Worm (Caenorhabditis elegans) whole organism, early embryonic: ENCODE measurements around the gene srd-67.
"Not testable (repeated sequence)": the region's sequence is repeated elsewhere in the genome, so short reads cannot be mapped to it uniquely, and the experiment has no call there.

Source experiments
- B0310.2 ChIP-seq: sonication (generic microtip); optimal IDR thresholded peaks from 2 replicates; lab custom pipeline; 2016; ENCODE audit warnings: mild to moderate bottlenecking, missing genetic modification characterization, missing compliant biosample characterization
- F13C5.2 ChIP-seq: sonication (generic microtip); optimal IDR thresholded peaks from 2 replicates; lab custom pipeline; 2017; ENCODE audit warnings: mild to moderate bottlenecking, missing genetic modification characterization, inconsistent platforms, missing compliant biosample characterization
- aly-1 ChIP-seq: sonication (generic microtip); optimal IDR thresholded peaks from 2 replicates; lab custom pipeline; 2016; ENCODE audit warnings: missing genetic modification characterization, missing compliant biosample characterization
- ama-1 ChIP-seq: fragments of 150-350 bp; optimal IDR thresholded peaks from 2 replicates; lab custom pipeline; 2014
- ceh-13 ChIP-seq: fragments of 200-800 bp; sonication (Bioruptor generic); optimal IDR thresholded peaks from 2 replicates; lab custom pipeline; 2018; ENCODE audit warnings: mild to moderate bottlenecking, missing genetic modification characterization, missing compliant biosample characterization
- ceh-36 ChIP-seq: sonication (generic microtip); optimal IDR thresholded peaks from 2 replicates; lab custom pipeline; 2016; ENCODE audit warnings: missing genetic modification characterization, inconsistent platforms, missing compliant biosample characterization
- ets-7 ChIP-seq: sonication (generic microtip); optimal IDR thresholded peaks from 2 replicates; lab custom pipeline; 2016; ENCODE audit warnings: missing genotype, missing genetic modification characterization, missing compliant biosample characterization
- flt-1 ChIP-seq: fragments of 200-800 bp; sonication (Bioruptor generic); IDR thresholded peaks from 2 replicates; pipeline ENCODE4 v1.3.6; 2022; ENCODE audit warnings: missing genetic modification characterization, missing compliant biosample characterization
- hmbx-1 ChIP-seq: sonication (generic microtip); optimal IDR thresholded peaks from 2 replicates; lab custom pipeline; 2016; ENCODE audit warnings: mild to moderate bottlenecking, missing genetic modification characterization, missing compliant biosample characterization
- hmg-4 ChIP-seq: fragments of 200-800 bp; sonication (Bioruptor generic); optimal IDR thresholded peaks from 2 replicates; lab custom pipeline; 2018; ENCODE audit warnings: mild to moderate bottlenecking, missing genetic modification characterization, missing compliant biosample characterization
- hnd-1 ChIP-seq: sonication (generic microtip); optimal IDR thresholded peaks from 2 replicates; lab custom pipeline; 2016; ENCODE audit warnings: missing genetic modification characterization, missing compliant biosample characterization
- pes-1 ChIP-seq: fragments of 200-800 bp; sonication (Bioruptor generic); IDR thresholded peaks from 2 replicates; pipeline ENCODE4 v1.3.6; 2022; ENCODE audit warnings: missing genetic modification reagents, missing genetic modification characterization, missing compliant biosample characterization
- scrt-1 ChIP-seq: fragments of 200-800 bp; sonication (Bioruptor generic); IDR thresholded peaks from 2 replicates; pipeline ENCODE4 v1.3.6; 2022; ENCODE audit warnings: missing genetic modification characterization, missing compliant biosample characterization
- sea-1 ChIP-seq: fragments of 200-800 bp; sonication (Bioruptor generic); conservative IDR thresholded peaks from 2 replicates; pipeline ENCODE4 v1.3.6; 2022; ENCODE audit warnings: missing genetic modification characterization, missing compliant biosample characterization
- tbx-11 ChIP-seq: fragments of 200-800 bp; sonication (Bioruptor generic); IDR thresholded peaks from 2 replicates; pipeline ENCODE4 v1.3.6; 2022; ENCODE audit warnings: missing genetic modification characterization, missing compliant biosample characterization
- tbx-37 ChIP-seq: fragments of 200-800 bp; sonication (Bioruptor generic); conservative IDR thresholded peaks from 2 replicates; pipeline ENCODE4 v1.3.6; 2022; ENCODE audit warnings: missing genetic modification reagents, missing genetic modification characterization, missing compliant biosample characterization
- tra-4 ChIP-seq: sonication (generic microtip); optimal IDR thresholded peaks from 2 replicates; lab custom pipeline; 2017; ENCODE audit warnings: missing genetic modification characterization, missing compliant biosample characterization

srd-67 gene

ce11 chrIII:2279457-2279856, 33.8 kb upstream of the srd-67 start, which contains the start of gene Y54F10BM.23:
Gene Y54F10BM.23 (minus strand): TSS chrIII:2279557.
- TF ChIP-seq B0310.2 = no peak
- no peak for TF ChIP-seq hnd-1 (tag; lab: Kevin White, UChicago)
- TF ChIP-seq ama-1 = no peak
- TF ChIP-seq ceh-36 (tag; lab: Kevin White, UChicago) = no peak
- TF ChIP-seq ceh-13 = no peak
- no peak for TF ChIP-seq ets-7 (tag; lab: Kevin White, UChicago)
- TF ChIP-seq sea-1 (GFP tag; lab: Robert Waterston, UW) = no peak
- TF ChIP-seq scrt-1 = no peak
- TF ChIP-seq flt-1 (GFP tag; lab: Robert Waterston, UW) = no peak
- no peak for TF ChIP-seq tbx-11 (GFP tag; lab: Robert Waterston, UW)
- no peak for TF ChIP-seq aly-1 (tag; lab: Kevin White, UChicago)
- TF ChIP-seq hmbx-1 (tag; lab: Kevin White, UChicago) = no peak
- TF ChIP-seq hmg-4 (GFP tag; lab: Kevin White, UChicago) = no peak
- no peak for TF ChIP-seq tbx-37 (GFP tag; lab: Robert Waterston, UW)
- TF ChIP-seq tra-4 (tag; lab: Kevin White, UChicago) = no peak
- no peak for TF ChIP-seq pes-1 (GFP tag; lab: Robert Waterston, UW)

- no peak for TF ChIP-seq F13C5.2 (tag; lab: Kevin White, UChicago)
Measured at ce11 chrIII:2276842-2277241, 31.2 kb upstream of the srd-67 start, which contains the start of gene Y54F10BM.21. Gene Y54F10BM.21 (plus strand): TSS chrIII:2277142.

- TF ChIP-seq F13C5.2 (tag; lab: Kevin White, UChicago) = no peak
- TF ChIP-seq ceh-13 = no peak
- TF ChIP-seq ama-1 = no peak
Measured at ce11 chrIII:2272732-2273131, 27.1 kb upstream of the srd-67 start, which contains the start of gene fbxa-39. Gene fbxa-39 (plus strand): TSS chrIII:2273032.

- TF ChIP-seq ceh-13 (no peak), ama-1 (no peak), aly-1 (tag; lab: Kevin White, UChicago) (no peak), hmbx-1 (tag; lab: Kevin White, UChicago) (no peak), sea-1 (GFP tag; lab: Robert Waterston, UW) (no peak), ets-7 (tag; lab: Kevin White, UChicago) (no peak), scrt-1 (no peak), pes-1 (GFP tag; lab: Robert Waterston, UW) (no peak), hmg-4 (GFP tag; lab: Kevin White, UChicago) (no peak), hnd-1 (tag; lab: Kevin White, UChicago) (no peak), tbx-37 (GFP tag; lab: Robert Waterston, UW) (no peak), tra-4 (tag; lab: Kevin White, UChicago) (no peak), flt-1 (GFP tag; lab: Robert Waterston, UW) (no peak)
Measured at ce11 chrIII:2272075-2272474, 26.4 kb upstream of the srd-67 start, which contains the start of gene fbxa-48. Gene fbxa-48 (minus strand): TSS chrIII:2272175.

ce11 chrIII:2265986-2266701, 20.5 kb upstream of the srd-67 start, which contains the start of gene fbxa-9:
Gene fbxa-9 (plus strand): TSS chrIII:2266651.
- TF ChIP-seq hnd-1 (tag; lab: Kevin White, UChicago) (no peak), tra-4 (tag; lab: Kevin White, UChicago) (no peak), pes-1 (GFP tag; lab: Robert Waterston, UW) (no peak), ets-7 (tag; lab: Kevin White, UChicago) (no peak), sea-1 (GFP tag; lab: Robert Waterston, UW) (no peak), ceh-36 (tag; lab: Kevin White, UChicago) (no peak), ama-1 (no peak), flt-1 (GFP tag; lab: Robert Waterston, UW) (no peak), tbx-37 (GFP tag; lab: Robert Waterston, UW) (no peak)

ce11 chrIII:2262942-2263341, 17.3 kb upstream of the srd-67 start, which contains the start of gene Y54F10BM.6:
Gene Y54F10BM.6 (plus strand): TSS chrIII:2263242.
- TF ChIP-seq F13C5.2 (tag; lab: Kevin White, UChicago) = no peak
- TF ChIP-seq ama-1 = no peak
- TF ChIP-seq tra-4 (tag; lab: Kevin White, UChicago) = no peak
- no peak for TF ChIP-seq aly-1 (tag; lab: Kevin White, UChicago)

ce11 chrIII:2261353-2261752, 15.7 kb upstream of the srd-67 start, which contains the start of gene fbxa-42:
Gene fbxa-42 (minus strand): TSS chrIII:2261453.
- not testable (repeated sequence) for TF ChIP-seq B0310.2; ceh-36 (tag; lab: Kevin White, UChicago); pes-1 (GFP tag; lab: Robert Waterston, UW)

- no peak for TF ChIP-seq ceh-13
- no peak for TF ChIP-seq sea-1 (GFP tag; lab: Robert Waterston, UW)
- no peak for TF ChIP-seq ceh-36 (tag; lab: Kevin White, UChicago)
- TF ChIP-seq ets-7 (tag; lab: Kevin White, UChicago) = no peak
- TF ChIP-seq F13C5.2 (tag; lab: Kevin White, UChicago) = no peak
- no peak for TF ChIP-seq B0310.2
- no peak for TF ChIP-seq tra-4 (tag; lab: Kevin White, UChicago)
- no peak for TF ChIP-seq flt-1 (GFP tag; lab: Robert Waterston, UW)
- no peak for TF ChIP-seq hmbx-1 (tag; lab: Kevin White, UChicago)
- no peak for TF ChIP-seq ama-1
- TF ChIP-seq aly-1 (tag; lab: Kevin White, UChicago) = no peak
- no peak for TF ChIP-seq hnd-1 (tag; lab: Kevin White, UChicago)
- no peak for TF ChIP-seq pes-1 (GFP tag; lab: Robert Waterston, UW)
- no peak for TF ChIP-seq scrt-1
Measured at ce11 chrIII:2259329-2259728, 13.7 kb upstream of the srd-67 start.
